Worm (Caenorhabditis elegans): ENCODE results near the gene klc-1.

Gene klc-1

DNA sequence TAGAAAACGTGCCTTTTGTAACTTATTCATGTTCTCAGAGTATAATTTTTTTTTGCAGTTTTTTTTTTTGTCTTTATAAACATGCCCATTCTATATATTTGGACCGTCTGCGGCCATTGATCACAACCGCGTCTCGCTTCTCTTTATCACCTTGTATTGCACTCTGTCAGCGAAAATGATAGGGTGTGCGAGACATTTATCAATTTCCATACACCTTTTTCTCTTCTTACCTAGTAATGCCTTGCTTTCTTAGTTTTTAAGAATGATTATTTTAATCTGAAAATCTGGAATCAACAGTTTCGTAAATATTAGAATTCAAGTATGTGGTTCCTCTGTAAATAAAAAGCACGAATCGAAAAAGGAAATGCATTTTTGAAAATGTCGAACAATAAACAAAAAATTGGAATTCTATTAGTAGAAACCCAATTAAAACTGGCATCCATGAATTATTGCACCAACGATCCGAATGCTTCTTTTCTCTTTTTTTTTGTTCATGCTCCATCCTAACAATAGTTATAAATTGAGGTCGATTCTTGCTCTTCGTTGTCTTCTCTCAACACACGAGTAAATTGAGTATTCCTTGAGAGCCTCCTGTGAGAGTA, 46.3 kb upstream of the klc-1 start:
- TF ChIP-seq dmd-4 (tag; optimal IDR thresholded peaks at IDR 0.05): no peak
- TF ChIP-seq zag-1 (tag; optimal IDR thresholded peaks at IDR 0.05): peak; percentile 22
- peak in 1 of 2 experiments; percentile 33 for TF ChIP-seq lsy-2 (tag; optimal IDR thresholded peaks at IDR 0.05)
- TF ChIP-seq fos-1 (tag; optimal IDR thresholded peaks at IDR 0.05): peak; percentile 73

DNA sequence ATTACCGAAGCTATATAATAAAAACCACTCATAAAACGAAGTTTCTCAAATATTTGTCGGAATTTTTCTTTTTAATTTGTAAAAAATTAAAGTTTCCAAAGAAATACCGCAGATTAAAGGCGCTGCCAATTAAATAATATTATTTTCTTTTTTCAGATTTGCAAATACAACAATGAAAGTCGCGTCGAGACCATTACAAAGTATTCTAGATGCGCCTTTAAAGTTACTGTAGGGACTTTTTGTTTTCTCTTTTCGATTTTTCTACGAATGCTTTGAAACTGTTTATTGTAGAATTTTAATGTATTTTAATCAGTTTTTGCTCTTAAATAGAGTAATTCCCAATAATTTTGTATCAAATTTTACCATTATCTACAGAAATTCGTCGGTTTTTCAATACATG, 45.3 kb upstream of the klc-1 start:
- no peak for TF ChIP-seq aly-2 (tag; optimal IDR thresholded peaks at IDR 0.05)
- no peak for TF ChIP-seq ceh-82 (tag; optimal IDR thresholded peaks at IDR 0.05)
- no peak for TF ChIP-seq lin-13 (GFP tag; optimal IDR thresholded peaks at IDR 0.05)
- no peak for TF ChIP-seq nhr-129 (tag; optimal IDR thresholded peaks at IDR 0.05)
- TF ChIP-seq mdl-1 (tag; optimal IDR thresholded peaks at IDR 0.05): no peak
- no peak for TF ChIP-seq ama-1 (optimal IDR thresholded peaks at IDR 0.05)
- no peak for TF ChIP-seq sem-4 (tag; optimal IDR thresholded peaks at IDR 0.05)
- TF ChIP-seq nhr-25 (tag; optimal IDR thresholded peaks at IDR 0.05): no peak
- no peak for TF ChIP-seq mbf-1 (tag; optimal IDR thresholded peaks at IDR 0.05)
- no peak for TF ChIP-seq lsy-2 (tag; optimal IDR thresholded peaks at IDR 0.05)
- TF ChIP-seq ceh-16 (tag; optimal IDR thresholded peaks at IDR 0.05): no peak
- no peak for TF ChIP-seq alr-1 (tag; optimal IDR thresholded peaks at IDR 0.05)
- no peak for TF ChIP-seq mab-5 (tag; optimal IDR thresholded peaks at IDR 0.05)
- no peak for TF ChIP-seq gmeb-1 (tag; optimal IDR thresholded peaks at IDR 0.05)
- TF ChIP-seq lin-39 (tag; optimal IDR thresholded peaks at IDR 0.05): no peak

DNA sequence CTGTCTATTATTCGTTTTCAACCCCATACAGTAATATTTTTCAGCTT, 45.1 kb upstream of the klc-1 start, which contains the start of gene kdin-1:
Gene kdin-1, plus strand, starts transcription at position 38 of the 47 bp plus-strand sequence.
- TF ChIP-seq sem-4 (tag; optimal IDR thresholded peaks at IDR 0.05) (no peak), nhr-10 (tag; optimal IDR thresholded peaks at IDR 0.05) (no peak), ztf-1 (GFP tag; conservative IDR thresholded peaks at IDR 0.05) (no peak), lin-11 (tag; optimal IDR thresholded peaks at IDR 0.05) (no peak), nhr-237 (tag; optimal IDR thresholded peaks at IDR 0.05) (no peak), C34F6.9 (tag; optimal IDR thresholded peaks at IDR 0.05) (no peak), nhr-77 (tag; optimal IDR thresholded peaks at IDR 0.05) (no peak), ZK546.5 (tag; optimal IDR thresholded peaks at IDR 0.05) (no peak), ztf-11 (tag; optimal IDR thresholded peaks at IDR 0.05) (no peak), nhr-12 (tag; optimal IDR thresholded peaks at IDR 0.05) (no peak), ceh-16 (tag; optimal IDR thresholded peaks at IDR 0.05) (no peak)

DNA sequence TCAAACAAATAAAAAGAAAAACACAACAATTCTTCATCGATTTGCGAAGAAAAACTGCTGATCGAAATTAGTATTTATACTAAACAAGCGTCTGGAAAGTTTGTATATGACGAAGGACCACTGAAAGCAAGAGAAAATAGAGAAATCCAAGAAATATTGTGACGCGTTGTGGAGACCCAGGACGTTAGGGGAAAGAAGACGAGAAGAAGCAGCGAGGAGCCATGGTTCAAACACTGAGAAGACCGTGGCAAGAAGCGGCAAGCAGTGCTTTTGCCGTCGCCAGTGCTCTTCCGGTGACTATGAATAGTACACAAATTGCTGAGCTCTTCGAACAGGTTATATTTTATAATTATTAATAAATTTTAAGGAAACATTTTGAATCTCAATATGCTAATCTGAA, 44.9 kb upstream of the klc-1 start:
- TF ChIP-seq unc-55 (GFP tag; optimal IDR thresholded peaks at IDR 0.05) (peak; percentile 64), nhr-25 (tag; optimal IDR thresholded peaks at IDR 0.05) (no peak), ceh-16 (tag; optimal IDR thresholded peaks at IDR 0.05) (no peak), sem-4 (tag; optimal IDR thresholded peaks at IDR 0.05) (no peak), peb-1 (tag; optimal IDR thresholded peaks at IDR 0.05) (no peak), C34F6.9 (tag; optimal IDR thresholded peaks at IDR 0.05) (peak; percentile 53), lsy-2 (tag; optimal IDR thresholded peaks at IDR 0.05) (no peak)

DNA sequence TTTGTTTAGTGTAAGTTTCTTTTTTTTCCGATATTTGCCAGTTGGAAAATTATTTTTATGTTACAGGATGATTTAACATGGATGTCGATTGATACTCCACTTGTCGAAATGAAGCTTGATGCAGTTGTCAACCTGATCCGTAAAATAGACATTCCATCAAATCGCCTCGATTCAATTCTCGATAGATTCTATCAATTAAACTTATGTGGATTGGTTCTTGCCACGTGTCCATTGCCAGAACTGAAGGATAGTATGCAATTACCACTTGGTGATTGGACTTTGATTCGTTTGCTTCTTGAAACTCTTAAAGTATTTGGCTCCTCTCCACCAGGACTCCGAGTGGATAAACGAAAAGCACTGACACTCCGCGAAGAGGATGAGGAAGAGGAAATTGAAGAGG, 39.2 kb upstream of the klc-1 start:
- TF ChIP-seq nhr-11 (tag; optimal IDR thresholded peaks at IDR 0.05) (no peak), sma-9 (GFP tag; optimal IDR thresholded peaks at IDR 0.05) (no peak), sma-9 (tag; optimal IDR thresholded peaks at IDR 0.05) (no peak), skn-1 (tag; optimal IDR thresholded peaks at IDR 0.05) (no peak), mab-5 (tag; optimal IDR thresholded peaks at IDR 0.05) (no peak), ZK546.5 (tag; optimal IDR thresholded peaks at IDR 0.05) (no peak), ztf-11 (tag; optimal IDR thresholded peaks at IDR 0.05) (no peak), nhr-23 (tag; optimal IDR thresholded peaks at IDR 0.05) (no peak), snpc-4 (tag; optimal IDR thresholded peaks at IDR 0.05) (no peak), unc-62 (GFP tag; optimal IDR thresholded peaks at IDR 0.05) (no peak), mbf-1 (tag; optimal IDR thresholded peaks at IDR 0.05) (no peak), C34F6.9 (tag; optimal IDR thresholded peaks at IDR 0.05) (no peak), elt-3 (tag; optimal IDR thresholded peaks at IDR 0.05) (no peak), unc-39 (tag; optimal IDR thresholded peaks at IDR 0.05) (no peak)

All from whole organism, L2 larva.